Fruit fly (Drosophila melanogaster): ENCODE measurements around the gene NTPase.

The NTPase gene

DNA sequence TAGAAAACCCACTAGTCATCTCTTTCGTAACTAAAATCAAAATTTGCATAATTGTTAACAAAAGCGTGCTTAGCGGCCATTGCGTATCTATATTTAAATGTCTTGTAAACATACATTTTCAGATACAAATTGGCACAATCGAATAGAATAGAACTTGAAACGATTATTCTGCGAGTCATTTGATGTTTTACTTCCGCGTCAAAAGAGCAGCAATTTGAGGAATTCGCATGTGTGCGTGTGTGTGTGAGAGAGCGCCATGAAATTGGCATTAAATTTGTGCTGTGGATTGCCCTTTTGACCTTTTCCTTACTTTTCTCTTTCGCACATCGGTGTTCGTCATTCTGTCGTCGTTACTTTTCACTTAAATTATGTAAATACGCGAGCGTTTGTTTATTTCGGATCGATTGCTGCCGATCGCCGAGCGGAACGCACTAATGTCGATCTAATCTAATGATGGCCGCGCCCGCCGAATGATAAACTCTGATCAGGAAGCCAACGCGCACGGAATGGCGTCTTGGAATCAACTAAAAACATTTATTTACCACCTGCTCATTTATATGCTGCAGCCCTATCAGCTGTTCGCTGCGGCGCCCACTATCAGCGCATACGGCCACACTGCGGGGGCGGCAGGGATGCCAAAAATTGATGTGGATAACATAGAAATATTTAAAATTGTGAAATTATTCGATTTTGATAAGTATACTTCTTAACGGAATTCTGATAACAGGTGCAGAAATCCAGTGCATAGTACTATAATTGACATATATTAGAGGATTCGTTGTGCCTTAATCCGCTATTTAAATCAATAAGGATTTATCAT, 757 bp downstream of the NTPase start (continued):
- TF ChIP-seq Scr (GFP tag; IDR thresholded peaks at IDR 0.05; ENCODE audit: partially characterized antibody), result no peak
- TF ChIP-seq ranshi (GFP tag; IDR thresholded peaks at IDR 0.05), result 0 out of 2 replicates have a peak, but pooled peaks have one; percentile 37
- TF ChIP-seq Nf-YB (GFP tag; optimal IDR thresholded peaks at IDR 0.05), result no peak
- TF ChIP-seq CG1647 (GFP tag; optimal IDR thresholded peaks at IDR 0.05), result peak; percentile 8
- TF ChIP-seq br (optimal IDR thresholded peaks at IDR 0.05), result no peak
- peak; percentile 63 for TF ChIP-seq Fer1 (GFP tag; optimal IDR thresholded peaks at IDR 0.05)
- TF ChIP-seq CG5245 (GFP tag; optimal IDR thresholded peaks at IDR 0.05), result no peak
- peak in 1 of 3 experiments; percentile 47 for TF ChIP-seq lola (GFP tag; optimal IDR thresholded peaks at IDR 0.05)
- TF ChIP-seq CG8290 (GFP tag; optimal IDR thresholded peaks at IDR 0.05), result no peak
- peak in 1 of 2 experiments; percentile 99 for TF ChIP-seq CG8290 (tag; optimal IDR thresholded peaks at IDR 0.05)
- no peak for TF ChIP-seq maf-S (GFP tag; optimal IDR thresholded peaks at IDR 0.05)
- TF ChIP-seq jumu (GFP tag; optimal IDR thresholded peaks at IDR 0.05), result no peak
- TF ChIP-seq kay (GFP tag; optimal IDR thresholded peaks at IDR 0.05), result no peak
- peak; percentile 61 for TF ChIP-seq Sry-β (GFP tag; optimal IDR thresholded peaks at IDR 0.05)
- TF ChIP-seq cad (GFP tag; optimal IDR thresholded peaks at IDR 0.05), result no peak
- peak; percentile 58 for TF ChIP-seq HHEX (GFP tag; optimal IDR thresholded peaks at IDR 0.05)
- TF ChIP-seq fd3F (GFP tag; optimal IDR thresholded peaks at IDR 0.05), result no peak
- no peak for TF ChIP-seq Neu2 (GFP tag; optimal IDR thresholded peaks at IDR 0.05; ENCODE audit: borderline replicate concordance)
- TF ChIP-seq ase (GFP tag; IDR thresholded peaks at IDR 0.05), result peak; percentile 67; the same call in 2 of the 3 replicates
- no peak for TF ChIP-seq CG10147 (GFP tag; optimal IDR thresholded peaks at IDR 0.05)
- TF ChIP-seq CG14710 (tag; optimal IDR thresholded peaks at IDR 0.05), result peak; percentile 56
- peak; percentile 86 for TF ChIP-seq CG3995 (GFP tag; optimal IDR thresholded peaks at IDR 0.05)
- TF ChIP-seq CG6654 (GFP tag; optimal IDR thresholded peaks at IDR 0.05), result no peak
- TF ChIP-seq Dref (GFP tag; IDR thresholded peaks at IDR 0.05), result peak; percentile 56
- peak; percentile 44; the same call in 1 of the 3 replicates for TF ChIP-seq HLH4C (GFP tag; IDR thresholded peaks at IDR 0.05; ENCODE audit: partially characterized antibody)
- no peak for TF ChIP-seq CG10654 (GFP tag; optimal IDR thresholded peaks at IDR 0.05)
- TF ChIP-seq pros (GFP tag; optimal IDR thresholded peaks at IDR 0.05), result peak; percentile 21
- TF ChIP-seq CG1529 (GFP tag; optimal IDR thresholded peaks at IDR 0.05), result no peak
- TF ChIP-seq croc (GFP tag; conservative IDR thresholded peaks at IDR 0.05), result no peak
- no peak for TF ChIP-seq CG7963 (GFP tag; IDR thresholded peaks at IDR 0.05; ENCODE audit: partially characterized antibody)
- TF ChIP-seq caup (GFP tag; optimal IDR thresholded peaks at IDR 0.05; ENCODE audit: severe bottlenecking), result peak; percentile 68
- TF ChIP-seq unpg (GFP tag; optimal IDR thresholded peaks at IDR 0.05), result no peak
- TF ChIP-seq sr (GFP tag; IDR thresholded peaks at IDR 0.05), result peak; percentile 96
- peak; percentile 87; the same call in 3 of the 4 replicates for TF ChIP-seq chinmo (GFP tag; IDR thresholded peaks at IDR 0.05; ENCODE audit: partially characterized antibody)
- peak in 1 of 3 experiments; percentile 19 for TF ChIP-seq Stat92E (GFP tag; optimal IDR thresholded peaks at IDR 0.05)
- TF ChIP-seq CTCF (GFP tag; optimal IDR thresholded peaks at IDR 0.05), result peak; percentile 67
- no peak for TF ChIP-seq wor (GFP tag; IDR thresholded peaks at IDR 0.05)
- TF ChIP-seq B-H1 (GFP tag; IDR thresholded peaks at IDR 0.05), result no peak; the same call in 2 of the 3 replicates
- no peak for TF ChIP-seq CG3838 (GFP tag; optimal IDR thresholded peaks at IDR 0.05)
- peak; percentile 96 for TF ChIP-seq Med (GFP tag)
- peak; percentile 75 for TF ChIP-seq MTF-1 (GFP tag; optimal IDR thresholded peaks at IDR 0.05; ENCODE audit: borderline replicate concordance)
- TF ChIP-seq CG9215 (GFP tag; IDR thresholded peaks at IDR 0.05), result no peak
- peak; percentile 92 for TF ChIP-seq pzg (GFP tag; optimal IDR thresholded peaks at IDR 0.05)
- TF ChIP-seq jing (GFP tag; optimal IDR thresholded peaks at IDR 0.05), result no peak
- TF ChIP-seq CG14050 (GFP tag; IDR thresholded peaks at IDR 0.05), result peak; percentile 22; the same call in 1 of the 3 replicates
- TF ChIP-seq CG30431 (GFP tag; optimal IDR thresholded peaks at IDR 0.05), result no peak
- peak; percentile 63 for TF ChIP-seq sob (GFP tag; IDR thresholded peaks at IDR 0.05)
- peak in 1 of 2 experiments; percentile 18 for TF ChIP-seq dpn (GFP tag; optimal IDR thresholded peaks at IDR 0.05)
- no peak for TF ChIP-seq disco-r (GFP tag; optimal IDR thresholded peaks at IDR 0.05)

Measured in whole organism, embryonic.